Fruit fly (Drosophila melanogaster): ENCODE results near the gene CG1571.
A peak's percentile ranks its signal among the peaks of the same experiment; 100 is the strongest.

The CG1571 gene

DNA sequence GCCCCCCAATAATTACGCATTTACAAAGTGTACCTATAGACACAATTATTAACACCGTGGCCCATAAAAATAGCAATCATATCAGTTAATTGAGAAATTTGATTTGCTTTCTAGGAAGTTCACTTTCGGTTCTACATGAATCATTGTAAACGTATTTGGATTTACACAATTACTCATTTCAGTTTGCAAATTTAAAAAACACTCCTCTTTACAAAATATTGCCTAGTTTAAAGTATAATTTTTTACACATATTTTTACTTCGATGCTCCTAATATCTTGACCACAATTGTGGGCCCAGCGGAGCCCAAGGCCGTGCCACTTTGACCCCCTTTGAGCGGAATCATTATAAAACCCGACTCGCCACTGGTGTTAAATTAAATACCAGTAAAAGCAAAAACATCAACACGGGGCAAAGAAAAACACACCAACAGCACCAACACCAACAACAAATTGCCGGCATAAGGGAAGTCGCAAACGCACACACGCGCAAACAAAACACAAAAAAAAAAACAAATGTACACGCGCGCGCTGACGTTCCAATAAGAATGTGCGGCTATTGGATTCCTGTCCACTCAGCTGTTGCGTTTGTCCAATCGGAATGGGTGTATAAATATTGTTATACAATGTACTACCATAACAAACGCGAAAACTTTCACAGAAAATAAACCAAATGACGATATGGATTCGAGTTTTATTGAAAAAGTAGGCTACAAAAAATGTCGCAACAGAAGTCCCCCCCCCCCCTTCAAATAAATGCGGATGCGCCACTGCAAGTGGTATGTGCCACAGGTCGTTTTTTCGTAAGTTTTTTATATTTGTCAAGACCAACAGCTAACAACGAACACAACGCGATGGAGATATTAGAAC lies 39.0 kb downstream of the CG1571 start (continued):
- TF ChIP-seq vnd (GFP tag; IDR thresholded peaks at IDR 0.05; ENCODE audit: partially characterized antibody) = no peak
- peak; percentile 53; the same call in 1 of the 3 replicates for TF ChIP-seq gce (GFP tag; IDR thresholded peaks at IDR 0.05)
- no peak for TF ChIP-seq wor (GFP tag; IDR thresholded peaks at IDR 0.05)
- peak; percentile 42 for TF ChIP-seq Blimp-1 (GFP tag; optimal IDR thresholded peaks at IDR 0.05)
- peak; percentile 53 for TF ChIP-seq CG12219 (GFP tag; optimal IDR thresholded peaks at IDR 0.05)
- TF ChIP-seq Taf1 (GFP tag; IDR thresholded peaks at IDR 0.05) = no peak
- no peak for TF ChIP-seq ro (GFP tag; IDR thresholded peaks at IDR 0.05)
- TF ChIP-seq unc-4 (GFP tag; IDR thresholded peaks at IDR 0.05; ENCODE audit: partially characterized antibody) = no peak
- TF ChIP-seq CG16813 (GFP tag; IDR thresholded peaks at IDR 0.05; ENCODE audit: partially characterized antibody) = no peak
- no peak for TF ChIP-seq inv (GFP tag; IDR thresholded peaks at IDR 0.05; ENCODE audit: partially characterized antibody)
- peak; percentile 57 for TF ChIP-seq CG30403 (GFP tag; optimal IDR thresholded peaks at IDR 0.05)
- peak; percentile 67 for TF ChIP-seq CG34376 (GFP tag; optimal IDR thresholded peaks at IDR 0.05)
- no peak for TF ChIP-seq Dad (GFP tag; optimal IDR thresholded peaks at IDR 0.05)
- TF ChIP-seq z (GFP tag; IDR thresholded peaks at IDR 0.05) = no peak
- TF ChIP-seq Gsc (GFP tag; IDR thresholded peaks at IDR 0.05) = no peak
- 0 out of 2 replicates have a peak, but pooled peaks have one; percentile 18 for TF ChIP-seq peb (GFP tag; IDR thresholded peaks at IDR 0.05)
- TF ChIP-seq CG33213 (GFP tag; optimal IDR thresholded peaks at IDR 0.05) = no peak
- TF ChIP-seq CG11504 (tag; optimal IDR thresholded peaks at IDR 0.05) = peak; percentile 66
- peak; percentile 49 for TF ChIP-seq CG1233 (GFP tag; optimal IDR thresholded peaks at IDR 0.05)
- no peak for TF ChIP-seq CG10321 (GFP tag; IDR thresholded peaks at IDR 0.05)
- TF ChIP-seq cad (GFP tag; optimal IDR thresholded peaks at IDR 0.05) = no peak
- TF ChIP-seq CG9876 (GFP tag; optimal IDR thresholded peaks at IDR 0.05) = no peak
- TF ChIP-seq ind (GFP tag; optimal IDR thresholded peaks at IDR 0.05) = peak; percentile 45
- no peak for TF ChIP-seq abd-A (tag; optimal IDR thresholded peaks at IDR 0.05)
- peak; percentile 13 for TF ChIP-seq nau (GFP tag; optimal IDR thresholded peaks at IDR 0.05)
- TF ChIP-seq cato (GFP tag; optimal IDR thresholded peaks at IDR 0.05; ENCODE audit: borderline replicate concordance) = no peak
- TF ChIP-seq br (optimal IDR thresholded peaks at IDR 0.05) = no peak
- TF ChIP-seq Stat92E (GFP tag; optimal IDR thresholded peaks at IDR 0.05) = no peak
- peak; percentile 64 for TF ChIP-seq esg (GFP tag; conservative IDR thresholded peaks at IDR 0.05)
- TF ChIP-seq CG2875 (GFP tag; optimal IDR thresholded peaks at IDR 0.05) = peak; percentile 16
- TF ChIP-seq D (optimal IDR thresholded peaks at IDR 0.05) = no peak
- TF ChIP-seq D (GFP tag; optimal IDR thresholded peaks at IDR 0.05) = peak; percentile 21
- TF ChIP-seq rib (GFP tag; IDR thresholded peaks at IDR 0.05) = no peak
- TF ChIP-seq CG1602 (GFP tag; optimal IDR thresholded peaks at IDR 0.05) = peak; percentile 24
- TF ChIP-seq Dip3 (GFP tag; optimal IDR thresholded peaks at IDR 0.05) = peak; percentile 47
- peak; percentile 47; the same call in 1 of the 2 replicates for TF ChIP-seq Poxn (GFP tag; IDR thresholded peaks at IDR 0.05)
- no peak for TF ChIP-seq Spps (tag; optimal IDR thresholded peaks at IDR 0.05)
- TF ChIP-seq NK7.1 (GFP tag; optimal IDR thresholded peaks at IDR 0.05) = peak; percentile 30
- no peak for TF ChIP-seq CG42726 (GFP tag; IDR thresholded peaks at IDR 0.05; ENCODE audit: partially characterized antibody)
- peak; percentile 58 for TF ChIP-seq org-1 (GFP tag; optimal IDR thresholded peaks at IDR 0.05)
- no peak for TF ChIP-seq Atf3 (GFP tag; optimal IDR thresholded peaks at IDR 0.05)
- peak; percentile 58; the same call in 1 of the 2 replicates for TF ChIP-seq Xrp1 (GFP tag; IDR thresholded peaks at IDR 0.05)
- no peak for TF ChIP-seq CG15073 (GFP tag; optimal IDR thresholded peaks at IDR 0.05)
- TF ChIP-seq aop (GFP tag; IDR thresholded peaks at IDR 0.05) = no peak
- no peak for TF ChIP-seq CG5245 (GFP tag; optimal IDR thresholded peaks at IDR 0.05)
- no peak for TF ChIP-seq sr (GFP tag; IDR thresholded peaks at IDR 0.05)
- TF ChIP-seq Lim3 (GFP tag; IDR thresholded peaks at IDR 0.05) = no peak
- no peak for TF ChIP-seq CkIIα-i1 (GFP tag; IDR thresholded peaks at IDR 0.05)
- TF ChIP-seq stc (GFP tag; IDR thresholded peaks at IDR 0.05) = peak; percentile 67
- TF ChIP-seq CG32532 (GFP tag; IDR thresholded peaks at IDR 0.05) = peak; percentile 70; the same call in 1 of the 2 replicates
